Fruit fly (Drosophila melanogaster) Kc167 (cell line): ENCODE measurements around the gene CG13919.

Source experiments
- Myc ChIP-seq: fragments of >200 bp; optimal IDR thresholded peaks from 2 replicates; lab custom pipeline; 2017; ENCODE audit warnings: missing external identifiers
- Sin3A ChIP-seq: fragments of >200 bp; optimal IDR thresholded peaks from 2 replicates; lab custom pipeline; 2018; ENCODE audit warnings: missing external identifiers
- h ChIP-seq: fragments of >200 bp; optimal IDR thresholded peaks from 3 replicates; lab custom pipeline; 2018; ENCODE audit warnings: missing external identifiers
- insv ChIP-seq: fragments of >200 bp; optimal IDR thresholded peaks from 3 replicates; lab custom pipeline; 2018; ENCODE audit warnings: missing external identifiers
- psq ChIP-seq: fragments of >200 bp; optimal IDR thresholded peaks from 2 replicates; lab custom pipeline; 2017; ENCODE audit warnings: missing external identifiers
- ttk ChIP-seq: sonication (Bioruptor generic); optimal IDR thresholded peaks from 2 replicates; lab custom pipeline; 2017; ENCODE audit warnings: missing external identifiers

Gene CG13919

DNA sequence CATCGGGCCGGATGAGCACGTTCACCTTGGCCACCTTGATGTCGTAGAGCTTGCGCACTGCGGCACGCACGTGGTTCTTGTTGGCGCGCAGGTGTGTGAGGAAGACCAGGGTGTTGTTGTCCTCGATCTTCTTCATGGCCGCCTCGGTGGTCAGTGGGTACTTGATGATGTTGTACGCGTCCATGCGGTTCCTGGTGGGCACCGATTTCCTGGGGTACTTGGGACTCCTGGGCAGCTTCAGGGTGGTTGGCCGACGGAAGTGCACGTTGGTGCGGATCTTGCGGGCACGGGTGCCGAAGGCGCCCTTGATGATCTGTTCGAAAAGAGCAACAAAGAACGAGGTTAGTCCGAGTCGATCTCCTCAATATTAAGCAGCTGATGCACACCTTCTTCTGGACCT, 22.2 kb downstream of the CG13919 start:
- TF ChIP-seq ttk (lab: Kevin White, UChicago) (peak; percentile 94), Sin3A (no peak)

DNA sequence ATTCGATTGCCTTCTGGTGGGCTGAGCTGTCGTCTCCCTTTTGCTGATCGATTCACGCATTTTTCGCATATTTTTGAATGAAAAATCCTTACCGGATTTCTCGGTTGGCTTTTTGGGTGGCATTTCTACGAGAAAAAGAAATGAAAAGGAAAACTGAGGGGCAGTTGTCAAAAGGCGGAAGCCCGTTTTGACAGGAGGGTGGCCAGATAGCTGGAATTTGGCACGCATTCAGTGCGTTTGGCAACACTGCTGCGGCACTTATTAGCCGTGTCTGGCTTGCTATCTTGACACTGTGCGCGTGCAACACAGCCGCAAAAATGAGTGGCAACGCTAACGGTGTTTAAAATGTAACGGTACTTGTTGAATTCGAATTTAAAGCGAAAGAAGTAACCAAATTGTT, 23.2 kb downstream of the CG13919 start, which contains the start of gene RpL23A:
Gene RpL23A, minus strand, starts transcription at position 151 of the 400 bp plus-strand sequence.
- no peak for TF ChIP-seq h (lab: Kevin White, UChicago)
- TF ChIP-seq psq: no peak
- TF ChIP-seq ttk (lab: Kevin White, UChicago): no peak
- TF ChIP-seq Myc (lab: Kevin White, UChicago): no peak
- TF ChIP-seq Sin3A: no peak
- no peak for TF ChIP-seq insv (lab: Kevin White, UChicago)

DNA sequence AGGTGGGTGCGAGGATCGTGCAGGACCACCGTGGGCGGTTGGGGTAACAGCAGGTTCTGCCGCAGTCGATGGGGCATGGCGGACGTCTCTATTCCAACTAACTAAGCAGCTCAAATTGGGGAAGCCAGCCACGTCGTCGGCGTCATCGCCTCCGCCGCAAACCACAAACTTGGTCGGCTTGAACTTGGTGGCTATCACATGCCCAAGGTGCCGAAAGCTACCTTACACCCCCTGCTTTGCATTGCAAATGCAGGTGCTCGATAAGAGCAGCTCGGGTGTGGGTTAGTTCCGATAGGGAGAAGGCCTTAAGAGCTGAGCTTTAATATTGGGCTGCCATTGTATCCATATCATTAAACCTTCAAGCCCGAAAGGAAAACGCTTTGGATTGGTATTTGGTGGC, 24.7 kb downstream of the CG13919 start, which contains the start of gene RabX5:
Gene RabX5, minus strand, starts transcription at position 101 of the 400 bp plus-strand sequence.
- TF ChIP-seq insv (lab: Kevin White, UChicago) (no peak), h (lab: Kevin White, UChicago) (no peak), psq (no peak), ttk (lab: Kevin White, UChicago) (no peak), Myc (lab: Kevin White, UChicago) (no peak), Sin3A (no peak)

DNA sequence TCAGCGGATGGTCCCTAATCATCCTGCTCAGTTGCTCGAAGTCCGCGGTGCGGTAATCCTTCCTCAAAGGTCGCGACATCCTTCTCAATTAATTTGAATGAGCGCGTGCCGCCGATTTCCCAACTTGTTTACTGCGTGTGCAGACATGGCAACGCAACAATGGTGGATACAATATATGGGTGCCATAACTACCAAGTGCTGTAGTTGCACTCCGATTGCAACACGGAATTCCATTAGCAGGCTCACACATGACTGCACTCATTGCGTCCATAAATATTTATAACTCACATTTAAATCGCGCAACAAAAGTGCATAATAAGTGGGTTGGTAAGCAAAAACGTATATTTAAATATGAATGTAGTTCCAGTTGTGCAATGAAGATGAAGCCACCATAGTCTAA, 27.4 kb downstream of the CG13919 start, which contains the start of gene CG13930:
Gene CG13930, minus strand, starts transcription at position 101 of the 400 bp plus-strand sequence.
- TF ChIP-seq Sin3A (no peak), psq (no peak), h (lab: Kevin White, UChicago) (no peak), ttk (lab: Kevin White, UChicago) (no peak), insv (lab: Kevin White, UChicago) (no peak), Myc (lab: Kevin White, UChicago) (no peak)

DNA sequence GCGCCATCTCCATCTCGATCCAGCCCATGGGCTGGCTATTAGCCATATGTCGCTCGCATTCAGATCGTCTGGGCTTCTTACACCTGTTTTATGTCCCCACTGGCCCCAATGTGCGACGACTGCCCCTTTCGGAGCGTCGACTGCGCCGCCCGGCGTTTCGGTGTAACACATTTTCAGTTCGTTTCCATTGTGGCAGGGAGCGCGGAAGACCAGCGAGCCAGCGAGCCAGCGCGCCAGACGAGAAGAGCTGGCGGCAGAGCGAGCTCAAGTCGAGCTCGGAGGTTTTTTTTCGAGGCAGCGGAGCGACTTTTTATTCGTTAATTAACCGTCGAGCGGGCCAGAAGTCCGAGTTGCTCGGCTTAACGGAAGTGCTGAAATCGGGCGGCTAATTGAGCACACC, 29.1 kb downstream of the CG13919 start, which contains the start of gene CG7991:
Gene CG7991, plus strand, starts transcription at position 329 of the 400 bp plus-strand sequence.
- TF ChIP-seq ttk (lab: Kevin White, UChicago) (no peak), Myc (lab: Kevin White, UChicago) (no peak), psq (no peak), insv (lab: Kevin White, UChicago) (no peak), h (lab: Kevin White, UChicago) (no peak), Sin3A (no peak)

DNA sequence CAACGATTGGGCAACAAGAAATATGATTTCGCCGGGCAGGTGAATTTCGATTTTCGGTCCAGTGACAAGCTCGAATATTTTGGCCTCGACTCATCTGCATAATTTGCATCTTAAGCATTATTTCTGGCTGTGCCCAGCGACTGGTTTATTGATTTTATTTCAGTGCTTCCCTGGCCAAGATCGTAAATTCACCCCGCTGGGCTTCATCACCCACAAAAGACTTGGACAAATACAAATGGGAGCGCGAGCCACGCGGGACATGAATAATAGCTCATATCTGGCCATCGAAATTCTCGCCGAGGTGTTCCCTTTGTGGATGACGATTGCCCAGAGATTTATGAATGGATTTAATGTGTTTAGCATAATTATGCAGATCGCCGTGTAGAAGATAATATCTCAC, 30.0 kb downstream of the CG13919 start:
- TF ChIP-seq Myc (lab: Kevin White, UChicago) (no peak), ttk (lab: Kevin White, UChicago) (no peak), insv (lab: Kevin White, UChicago) (no peak), psq (no peak), Sin3A (no peak), h (lab: Kevin White, UChicago) (no peak)

DNA sequence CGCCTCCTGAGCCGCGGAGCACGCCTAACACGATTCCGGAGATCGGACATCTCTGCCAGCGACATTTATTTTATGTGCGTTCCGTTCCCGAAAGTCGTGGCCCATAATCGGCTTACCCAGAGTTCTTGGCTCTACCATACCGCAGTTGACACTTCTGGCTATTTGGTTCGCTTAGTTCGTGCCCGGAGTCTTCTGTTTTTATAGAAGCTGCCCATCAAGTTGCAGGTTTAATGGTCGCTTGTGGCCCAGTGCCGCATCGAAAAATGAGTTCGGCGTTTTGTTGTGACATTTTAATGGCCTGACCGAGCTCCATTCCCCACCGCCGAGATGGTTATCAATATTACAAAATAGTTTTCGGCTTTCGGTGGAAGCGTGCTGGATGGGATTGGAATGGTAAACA, 31.0 kb downstream of the CG13919 start:
- no peak for TF ChIP-seq psq
- TF ChIP-seq Myc (lab: Kevin White, UChicago): no peak
- TF ChIP-seq ttk (lab: Kevin White, UChicago): no peak
- no peak for TF ChIP-seq h (lab: Kevin White, UChicago)
- no peak for TF ChIP-seq insv (lab: Kevin White, UChicago)
- TF ChIP-seq Sin3A: no peak

DNA sequence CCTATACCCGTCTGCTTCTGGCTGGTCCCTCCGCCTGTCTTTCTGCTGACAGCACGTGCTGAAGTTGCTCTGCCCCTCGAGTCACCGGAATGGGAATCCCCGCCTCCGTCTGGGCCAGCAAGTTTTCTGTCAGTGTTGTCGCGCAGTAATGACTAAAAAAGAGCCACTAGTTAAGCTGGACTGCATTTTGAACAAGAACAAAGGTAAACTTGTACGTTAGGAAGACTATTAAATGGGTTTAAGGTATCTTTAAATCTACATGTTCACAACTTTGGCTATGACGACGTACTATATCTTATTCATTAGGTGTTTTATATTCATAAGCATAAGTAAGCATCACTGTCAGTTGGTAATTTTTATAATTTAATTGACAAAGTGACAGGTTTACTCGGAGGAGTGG, 34.1 kb downstream of the CG13919 start:
- TF ChIP-seq Myc (lab: Kevin White, UChicago): no peak
- no peak for TF ChIP-seq Sin3A
- no peak for TF ChIP-seq h (lab: Kevin White, UChicago)
- TF ChIP-seq psq: no peak
- TF ChIP-seq ttk (lab: Kevin White, UChicago): no peak

DNA sequence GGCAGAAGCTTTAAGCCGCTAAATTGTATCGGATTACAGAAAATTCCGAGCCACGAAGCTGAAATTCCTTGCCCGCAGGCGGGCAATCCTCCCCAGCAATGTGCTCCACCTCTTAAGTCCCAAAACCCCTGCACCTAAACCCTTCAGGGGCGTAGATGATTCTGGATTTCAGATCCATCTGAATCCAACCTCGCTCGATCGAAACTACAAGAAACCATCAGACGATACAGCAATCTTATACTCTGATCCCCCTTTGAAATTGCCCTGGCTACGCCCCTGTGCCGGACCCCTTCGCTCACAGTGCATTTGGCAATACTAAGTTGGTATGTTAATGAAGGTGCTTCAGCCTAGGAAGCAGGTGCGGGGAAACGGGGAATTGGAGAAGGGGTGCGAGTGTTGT, 37.8 kb downstream of the CG13919 start:
- TF ChIP-seq Sin3A (no peak), psq (no peak), h (lab: Kevin White, UChicago) (no peak), insv (lab: Kevin White, UChicago) (no peak), Myc (lab: Kevin White, UChicago) (no peak), ttk (lab: Kevin White, UChicago) (no peak)

DNA sequence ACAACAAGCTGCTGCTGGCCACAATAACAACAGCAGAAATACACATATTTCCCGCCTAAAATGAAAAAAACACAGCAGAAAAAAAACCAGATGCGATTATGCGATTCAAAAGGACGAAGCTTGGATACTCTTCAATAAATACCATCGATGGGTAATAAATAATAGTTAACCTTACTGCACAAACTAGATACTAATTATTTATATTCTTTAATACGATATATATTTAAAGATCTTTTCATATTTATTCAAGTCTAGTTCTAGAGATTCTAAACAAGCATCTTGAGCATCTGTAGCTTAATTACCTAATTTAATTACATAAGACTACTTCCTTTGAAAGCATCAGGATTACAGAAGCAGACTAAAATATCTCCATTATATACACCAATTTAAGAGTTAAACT, 42.9 kb downstream of the CG13919 start:
- no peak for TF ChIP-seq psq
- no peak for TF ChIP-seq insv (lab: Kevin White, UChicago)
- no peak for TF ChIP-seq Myc (lab: Kevin White, UChicago)
- TF ChIP-seq Sin3A: no peak
- TF ChIP-seq ttk (lab: Kevin White, UChicago): no peak
- no peak for TF ChIP-seq h (lab: Kevin White, UChicago)

DNA sequence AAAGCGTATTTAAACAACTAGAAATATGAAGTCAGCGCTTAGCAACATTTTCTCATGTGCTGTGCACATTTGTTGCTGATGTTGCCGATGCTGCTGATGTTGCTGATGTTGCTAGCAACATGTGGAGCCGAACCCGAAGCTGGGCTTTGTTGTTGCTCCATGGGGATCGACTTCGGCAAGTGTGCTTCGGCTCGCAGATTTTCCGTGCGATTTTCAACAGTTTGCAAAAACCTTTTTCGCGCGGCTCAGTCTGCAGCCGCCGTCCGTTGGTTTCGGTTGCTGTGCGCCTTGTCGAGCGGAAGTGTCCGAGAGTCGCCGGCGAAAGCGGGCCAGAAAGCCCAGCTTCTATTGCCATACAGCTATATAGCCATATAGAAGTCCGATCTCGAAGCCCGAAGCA, 43.3 kb downstream of the CG13919 start:
- no peak for TF ChIP-seq h (lab: Kevin White, UChicago)

DNA sequence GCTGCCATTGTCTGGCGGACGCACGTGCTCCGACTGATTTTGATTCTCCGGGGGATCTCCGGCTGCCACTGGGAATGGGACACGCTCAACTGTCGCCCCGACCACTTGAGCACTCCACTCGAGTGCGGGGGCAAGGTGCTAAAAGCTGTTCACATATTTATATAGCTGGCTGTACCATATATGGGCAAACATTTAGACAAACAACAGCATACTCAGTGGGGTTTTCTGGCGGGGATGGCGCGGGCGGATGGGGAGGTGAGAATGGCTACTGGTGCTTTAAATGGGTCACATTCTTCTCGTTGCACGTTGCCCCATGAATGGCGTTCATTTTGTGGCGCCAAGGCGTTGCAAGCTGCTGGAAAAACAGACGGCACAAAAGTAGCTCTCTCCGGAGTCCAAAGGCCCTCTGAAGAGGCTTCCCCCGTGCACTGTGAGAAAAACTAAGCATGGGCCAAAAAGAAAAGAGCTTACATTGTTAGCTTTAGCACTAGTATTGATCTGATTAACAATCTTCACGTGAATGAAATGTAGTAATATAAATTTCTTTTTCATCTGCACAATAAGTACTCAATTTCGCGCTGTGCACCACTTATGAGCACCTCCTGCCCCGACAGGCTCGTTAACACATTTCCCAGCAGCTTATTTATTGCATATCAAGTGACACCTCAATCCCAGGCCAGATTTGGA, 45.6 kb downstream of the CG13919 start:
- no peak for TF ChIP-seq Myc (lab: Kevin White, UChicago)
- TF ChIP-seq psq: no peak
- TF ChIP-seq insv (lab: Kevin White, UChicago): no peak
- no peak for TF ChIP-seq h (lab: Kevin White, UChicago)
- no peak for TF ChIP-seq Sin3A
